Worm (Caenorhabditis elegans) whole organism, mixed stage, embryonic: ENCODE results near the gene rpl-12.

ENCODE experiments used
- M03D4.4 ChIP-seq: sonication (generic microtip); optimal IDR thresholded peaks from 2 replicates; lab custom pipeline; 2017; ENCODE audit warnings: mild to moderate bottlenecking, missing genetic modification characterization, missing compliant biosample characterization
- blmp-1 ChIP-seq: fragments of 150-350 bp; optimal IDR thresholded peaks from 2 replicates; lab custom pipeline; 2014; ENCODE audit warnings: missing biosample characterization, missing genetic modification characterization
- ceh-83 ChIP-seq: fragments of 200-800 bp; sonication (Bioruptor generic); optimal IDR thresholded peaks from 2 replicates; lab custom pipeline; 2018; ENCODE audit warnings: mild to moderate bottlenecking, missing genetic modification characterization, missing compliant biosample characterization
- cnd-1 ChIP-seq: fragments of 200-800 bp; sonication (Bioruptor generic); optimal IDR thresholded peaks from 2 replicates; lab custom pipeline; 2018; ENCODE audit warnings: mild to moderate bottlenecking, missing genetic modification characterization, missing compliant biosample characterization
- elt-1 ChIP-seq: sonication (generic microtip); optimal IDR thresholded peaks from 2 replicates; lab custom pipeline; 2017; ENCODE audit warnings: missing genetic modification characterization, mild to moderate bottlenecking, missing compliant biosample characterization, antibody characterized with exemption, moderate library complexity, borderline replicate concordance; ENCODE audit not compliant: insufficient read depth
- ham-2 ChIP-seq: fragments of 200-800 bp; sonication (Bioruptor generic); optimal IDR thresholded peaks from 2 replicates; lab custom pipeline; 2018; ENCODE audit warnings: mild to moderate bottlenecking, missing genetic modification characterization, missing compliant biosample characterization
- nhr-2 ChIP-seq: fragments of 150-350 bp; optimal IDR thresholded peaks from 2 replicates; lab custom pipeline; 2014; ENCODE audit warnings: missing biosample characterization, missing genetic modification characterization
- nhr-237 ChIP-seq: fragments of 150-350 bp; optimal IDR thresholded peaks from 2 replicates; lab custom pipeline; 2014; ENCODE audit warnings: missing biosample characterization, missing genetic modification characterization
- nhr-28 ChIP-seq: fragments of 150-350 bp; optimal IDR thresholded peaks from 2 replicates; lab custom pipeline; 2014; ENCODE audit warnings: missing biosample characterization, missing genetic modification characterization
- nhr-76 ChIP-seq: sonication (generic microtip); optimal IDR thresholded peaks from 2 replicates; lab custom pipeline; 2017; ENCODE audit warnings: missing biosample characterization, missing genetic modification characterization
- sem-2 ChIP-seq: fragments of 200-800 bp; sonication (Bioruptor generic); optimal IDR thresholded peaks from 2 replicates; lab custom pipeline; 2018; ENCODE audit warnings: mild to moderate bottlenecking, missing genetic modification characterization, missing compliant biosample characterization
- snpc-4 ChIP-seq: fragments of 150-350 bp; optimal IDR thresholded peaks from 2 replicates; lab custom pipeline; 2014; ENCODE audit warnings: missing biosample characterization, missing genetic modification characterization
- unc-39 ChIP-seq: fragments of 150-350 bp; optimal IDR thresholded peaks from 2 replicates; lab custom pipeline; 2014; ENCODE audit warnings: missing biosample characterization, missing genetic modification characterization
- ztf-11 ChIP-seq: fragments of 150-350 bp; optimal IDR thresholded peaks from 2 replicates; lab custom pipeline; 2014; ENCODE audit warnings: missing biosample characterization, missing genetic modification characterization

- TF ChIP-seq unc-39 (tag; lab: Kevin White, UChicago) (no peak), M03D4.4 (no peak), nhr-237 (tag; lab: Kevin White, UChicago) (no peak), snpc-4 (tag; lab: Kevin White, UChicago) (no peak), blmp-1 (tag; lab: Kevin White, UChicago) (no peak), ceh-83 (GFP tag; lab: Kevin White, UChicago) (no peak), nhr-28 (tag; lab: Kevin White, UChicago) (no peak), ztf-11 (no peak), ham-2 (GFP tag; lab: Kevin White, UChicago) (no peak), elt-1 (tag; lab: Kevin White, UChicago) (no peak), nhr-2 (no peak), nhr-76 (tag; lab: Kevin White, UChicago) (no peak), cnd-1 (tag; lab: Kevin White, UChicago) (no peak), sem-2 (GFP tag; lab: Kevin White, UChicago) (no peak)
Observed at ce11 chrIV:13220594-13220993, 19.9 kb downstream of the rpl-12 start.
